Fruit fly (Drosophila melanogaster) whole organism, embryonic: ENCODE data around the gene Aps.

ENCODE experiments used
- Dek ChIP-seq: fragments of 200-800 bp; sonication (Bioruptor generic); optimal IDR thresholded peaks from 3 replicates; lab custom pipeline; 2019; ENCODE audit warnings: missing biosample characterization, mild to moderate bottlenecking, missing genetic modification characterization, moderate library complexity
- Hand ChIP-seq: fragments of 200-800 bp; sonication (Bioruptor generic); optimal IDR thresholded peaks from 2 replicates; lab custom pipeline; 2017; ENCODE audit warnings: mild to moderate bottlenecking, missing biosample characterization, missing genetic modification reagents, missing genetic modification characterization
- Neu2 ChIP-seq: fragments of 200-800 bp; sonication (Bioruptor generic); optimal IDR thresholded peaks from 3 replicates; lab custom pipeline; 2016; ENCODE audit warnings: missing biosample characterization, missing genetic modification characterization, borderline replicate concordance
- Nf-YA ChIP-seq: fragments of 200-800 bp; sonication (Bioruptor generic); IDR thresholded peaks from 2 replicates; pipeline ENCODE4 v1.3.6; 2022; ENCODE audit warnings: missing biosample characterization, missing genetic modification characterization
- Ssrp ChIP-seq: fragments of 200-800 bp; sonication (Bioruptor generic); optimal IDR thresholded peaks from 2 replicates; lab custom pipeline; 2018; ENCODE audit warnings: missing biosample characterization, mild to moderate bottlenecking, missing genetic modification characterization, moderate library complexity
- br ChIP-seq: fragments of >200 bp; optimal IDR thresholded peaks from 2 replicates; lab custom pipeline; 2017
- luna ChIP-seq: fragments of 200-800 bp; sonication (Bioruptor generic); optimal IDR thresholded peaks from 2 replicates; lab custom pipeline; 2016; ENCODE audit warnings: missing biosample characterization, missing genetic modification characterization
- nom ChIP-seq: fragments of 200-800 bp; sonication (Bioruptor generic); optimal IDR thresholded peaks from 2 replicates; lab custom pipeline; 2017; ENCODE audit warnings: missing biosample characterization, missing genetic modification characterization, mild to moderate bottlenecking, moderate library complexity, missing genetic modification reagents
- p53 ChIP-seq: fragments of 200-800 bp; sonication (Bioruptor generic); optimal IDR thresholded peaks from 2 replicates; lab custom pipeline; 2016; ENCODE audit warnings: missing biosample characterization, missing genetic modification characterization
- pita ChIP-seq: fragments of 200-800 bp; sonication (Bioruptor generic); optimal IDR thresholded peaks from 2 replicates; lab custom pipeline; 2017; ENCODE audit warnings: missing biosample characterization, mild to moderate bottlenecking, missing genetic modification characterization

DNA sequence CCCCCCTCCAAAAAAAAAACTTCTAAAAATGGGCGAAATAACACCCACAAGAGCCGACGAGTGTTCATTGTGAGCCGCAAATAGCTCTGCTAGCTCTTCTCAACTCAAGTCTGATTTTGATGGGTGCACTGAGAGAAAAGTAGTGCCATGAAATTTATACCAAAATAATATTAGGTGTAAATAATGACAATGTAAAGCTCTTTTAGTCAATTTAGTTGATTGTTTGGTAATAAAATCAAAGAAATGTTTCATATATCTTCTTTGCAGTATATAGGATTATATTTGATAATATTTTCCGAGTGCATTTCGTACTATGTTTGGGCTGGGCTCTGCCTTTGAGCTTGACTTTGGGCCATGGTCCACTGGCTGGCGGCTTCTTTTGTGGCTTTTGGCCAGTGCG, 5.8 kb upstream of the Aps start:
- TF ChIP-seq Nf-YA (no peak), Neu2 (GFP tag; lab: Kevin White, UChicago) (no peak), Dek (tag; lab: Kevin White, UChicago) (no peak), luna (GFP tag; lab: Kevin White, UChicago) (no peak), p53 (GFP tag; lab: Kevin White, UChicago) (no peak), Hand (no peak), Ssrp (tag; lab: Kevin White, UChicago) (no peak), pita (no peak), br (no peak), nom (GFP tag; lab: Kevin White, UChicago) (no peak)
